Fruit fly (Drosophila melanogaster) whole organism, embryonic: Measurements from ENCODE around the gene CG4577.

Source experiments
- CG1024 ChIP-seq: fragments of 200-800 bp; sonication (Bioruptor generic); IDR thresholded peaks from 2 replicates; pipeline ENCODE4 v1.3.6; 2022; ENCODE audit warnings: missing biosample characterization, missing genetic modification characterization
- CG14014 ChIP-seq: fragments of 200-800 bp; sonication (Bioruptor generic); IDR thresholded peaks from 2 replicates; pipeline ENCODE4 v1.3.6; 2022; ENCODE audit warnings: missing biosample characterization, missing genetic modification characterization
- CG1603 ChIP-seq: fragments of 200-800 bp; sonication (Bioruptor generic); optimal IDR thresholded peaks from 2 replicates; lab custom pipeline; 2019; ENCODE audit warnings: missing biosample characterization, mild to moderate bottlenecking, missing genetic modification characterization, moderate library complexity
- CG16813 ChIP-seq: fragments of 200-800 bp; sonication (Bioruptor generic); IDR thresholded peaks from 3 replicates; pipeline ENCODE4 v1.3.6; 2022; ENCODE audit warnings: missing biosample characterization, missing genetic modification characterization; ENCODE audit not compliant: partially characterized antibody
- CG17802 ChIP-seq: fragments of 200-800 bp; sonication (Bioruptor generic); optimal IDR thresholded peaks from 2 replicates; lab custom pipeline; 2018; ENCODE audit warnings: missing biosample characterization, mild to moderate bottlenecking, missing genetic modification characterization, moderate library complexity
- CG17829 ChIP-seq: fragments of 200-800 bp; optimal IDR thresholded peaks from 2 replicates; lab custom pipeline; 2019; ENCODE audit warnings: missing biosample characterization, mild to moderate bottlenecking, missing genetic modification characterization, moderate library complexity
- CG18476 ChIP-seq: fragments of 200-800 bp; sonication (Bioruptor generic); optimal IDR thresholded peaks from 2 replicates; lab custom pipeline; 2016; ENCODE audit warnings: missing biosample characterization, mild to moderate bottlenecking, missing genetic modification characterization
- CG18764 ChIP-seq: fragments of 200-800 bp; sonication (Bioruptor generic); optimal IDR thresholded peaks from 3 replicates; lab custom pipeline; 2016; ENCODE audit warnings: missing biosample characterization, missing genetic modification characterization
- CG2129 ChIP-seq: fragments of 200-800 bp; sonication (Bioruptor generic); IDR thresholded peaks from 2 replicates; pipeline ENCODE4 v1.3.6; 2022; ENCODE audit warnings: missing biosample characterization, missing genetic modification characterization; ENCODE audit not compliant: partially characterized antibody
- CG3163 ChIP-seq: fragments of 200-800 bp; sonication (Bioruptor generic); optimal IDR thresholded peaks from 3 replicates; lab custom pipeline; 2016; ENCODE audit warnings: missing biosample characterization, missing genetic modification characterization
- CG33213 ChIP-seq: fragments of 200-800 bp; sonication (Bioruptor generic); optimal IDR thresholded peaks from 3 replicates; lab custom pipeline; 2016; ENCODE audit warnings: missing biosample characterization, missing genetic modification characterization
- CG34422 ChIP-seq: fragments of 200-800 bp; sonication (Bioruptor generic); IDR thresholded peaks from 3 replicates; pipeline ENCODE4 v1.3.6; 2022; ENCODE audit warnings: missing biosample characterization, missing genetic modification characterization
- CG4282 ChIP-seq: fragments of 200-800 bp; sonication (Bioruptor generic); optimal IDR thresholded peaks from 2 replicates; lab custom pipeline; 2016; ENCODE audit warnings: missing biosample characterization, missing genetic modification characterization
- CG4328 ChIP-seq: fragments of 200-800 bp; sonication (Bioruptor generic); optimal IDR thresholded peaks from 3 replicates; lab custom pipeline; 2017; ENCODE audit warnings: missing biosample characterization, missing genetic modification reagents, missing genetic modification characterization
- CG4617 ChIP-seq: fragments of 200-800 bp; sonication (Bioruptor generic); optimal IDR thresholded peaks from 3 replicates; lab custom pipeline; 2016; ENCODE audit warnings: missing biosample characterization, missing genetic modification characterization, borderline replicate concordance
- CG6175 ChIP-seq: fragments of 200-800 bp; sonication (Bioruptor generic); IDR thresholded peaks from 3 replicates; pipeline ENCODE4 v1.3.6; 2022; ENCODE audit warnings: missing biosample characterization, missing genetic modification characterization
- CG6654 ChIP-seq: fragments of 200-800 bp; sonication (Bioruptor generic); optimal IDR thresholded peaks from 2 replicates; lab custom pipeline; 2017; ENCODE audit warnings: missing biosample characterization, mild to moderate bottlenecking, missing genetic modification characterization
- CG8290 ChIP-seq, 3 experiments: fragments of 200-800 bp; sonication (Bioruptor generic); optimal IDR thresholded peaks; 2 replicates each; lab custom pipeline; 2016 to 2019; ENCODE audit warnings: missing biosample characterization in 3 of 3, missing genetic modification characterization in 3 of 3, mild to moderate bottlenecking in 2 of 3, moderate library complexity in 1 of 3
- ERR ChIP-seq: fragments of 200-800 bp; sonication (Bioruptor generic); optimal IDR thresholded peaks from 2 replicates; lab custom pipeline; 2016; ENCODE audit warnings: missing biosample characterization, missing genetic modification characterization
- HLHmδ ChIP-seq: fragments of 200-800 bp; sonication (Bioruptor generic); optimal IDR thresholded peaks from 2 replicates; lab custom pipeline; 2018; ENCODE audit warnings: missing biosample characterization, mild to moderate bottlenecking, missing genetic modification characterization, moderate library complexity
- Hr3 ChIP-seq: fragments of 200-800 bp; sonication (Bioruptor generic); optimal IDR thresholded peaks from 3 replicates; lab custom pipeline; 2016; ENCODE audit warnings: missing biosample characterization, missing genetic modification characterization
- Kr ChIP-seq: fragments of 200-800 bp; sonication (Bioruptor generic); optimal IDR thresholded peaks from 2 replicates; lab custom pipeline; 2017; ENCODE audit warnings: missing biosample characterization, mild to moderate bottlenecking, missing genetic modification characterization
- Lim3 ChIP-seq: fragments of 200-800 bp; sonication (Bioruptor generic); IDR thresholded peaks from 2 replicates; pipeline ENCODE4 v1.3.6; 2022; ENCODE audit warnings: missing biosample characterization, missing genetic modification characterization
- Oaz ChIP-seq: fragments of 200-800 bp; sonication (Bioruptor generic); IDR thresholded peaks from 2 replicates; pipeline ENCODE4 v1.3.6; 2022; ENCODE audit warnings: missing biosample characterization, missing genetic modification characterization
- PHDP ChIP-seq: fragments of 200-800 bp; sonication (Bioruptor generic); optimal IDR thresholded peaks from 3 replicates; lab custom pipeline; 2018; ENCODE audit warnings: missing biosample characterization, mild to moderate bottlenecking, missing genetic modification characterization, moderate library complexity
- Ravus ChIP-seq: fragments of 200-800 bp; sonication (Bioruptor generic); IDR thresholded peaks from 2 replicates; pipeline ENCODE4 v1.3.6; 2022; ENCODE audit warnings: missing biosample characterization, missing genetic modification characterization
- Spps ChIP-seq: fragments of 200-800 bp; sonication (Bioruptor generic); optimal IDR thresholded peaks from 2 replicates; lab custom pipeline; 2018; ENCODE audit warnings: missing biosample characterization, mild to moderate bottlenecking, missing genetic modification characterization
- Tbp ChIP-seq: fragments of >200 bp; optimal IDR thresholded peaks from 2 replicates; lab custom pipeline; 2018; ENCODE audit warnings: missing biosample characterization, missing genetic modification characterization
- al ChIP-seq: fragments of 200-800 bp; sonication (Bioruptor generic); IDR thresholded peaks from 2 replicates; pipeline ENCODE4 v1.3.6; 2022; ENCODE audit warnings: missing biosample characterization, missing genetic modification characterization
- ap ChIP-seq: fragments of 200-800 bp; sonication (Bioruptor generic); IDR thresholded peaks from 2 replicates; pipeline ENCODE4 v1.3.6; 2022; ENCODE audit warnings: missing biosample characterization, missing genetic modification characterization
- bcd ChIP-seq: fragments of 200-800 bp; sonication (Bioruptor generic); optimal IDR thresholded peaks from 2 replicates; lab custom pipeline; 2017; ENCODE audit warnings: missing biosample characterization, mild to moderate bottlenecking, missing genetic modification characterization
- bigmax ChIP-seq: fragments of 200-800 bp; sonication (Bioruptor generic); optimal IDR thresholded peaks from 2 replicates; lab custom pipeline; 2018; ENCODE audit warnings: missing biosample characterization, mild to moderate bottlenecking, missing genetic modification characterization
- cas ChIP-seq: fragments of 200-800 bp; sonication (Bioruptor generic); IDR thresholded peaks from 2 replicates; pipeline ENCODE4 v1.3.6; 2022; ENCODE audit warnings: missing biosample characterization, missing genetic modification characterization
- corto ChIP-seq: fragments of 200-800 bp; sonication (Bioruptor generic); optimal IDR thresholded peaks from 2 replicates; lab custom pipeline; 2016; ENCODE audit warnings: missing biosample characterization, mild to moderate bottlenecking, missing genetic modification characterization, moderate library complexity
- ewg ChIP-seq: fragments of 200-800 bp; sonication (Bioruptor generic); optimal IDR thresholded peaks from 3 replicates; lab custom pipeline; 2017; ENCODE audit warnings: mild to moderate bottlenecking, missing biosample characterization, missing genetic modification reagents, missing genetic modification characterization
- fd3F ChIP-seq: fragments of 200-800 bp; sonication (Bioruptor generic); optimal IDR thresholded peaks from 2 replicates; lab custom pipeline; 2018; ENCODE audit warnings: missing biosample characterization, mild to moderate bottlenecking, missing genetic modification characterization, moderate library complexity
- gem ChIP-seq: fragments of 200-800 bp; sonication (Bioruptor generic); optimal IDR thresholded peaks from 2 replicates; lab custom pipeline; 2019; ENCODE audit warnings: missing biosample characterization, mild to moderate bottlenecking, missing genetic modification characterization, moderate library complexity
- grn ChIP-seq: fragments of 200-800 bp; sonication (Bioruptor generic); optimal IDR thresholded peaks from 3 replicates; lab custom pipeline; 2017; ENCODE audit warnings: missing biosample characterization, missing genetic modification characterization
- gsb-n ChIP-seq: fragments of 200-800 bp; sonication (Bioruptor generic); optimal IDR thresholded peaks from 3 replicates; lab custom pipeline; 2018; ENCODE audit warnings: missing biosample characterization, mild to moderate bottlenecking, missing genetic modification characterization
- mirr ChIP-seq: fragments of 200-800 bp; sonication (Bioruptor generic); optimal IDR thresholded peaks from 3 replicates; lab custom pipeline; 2018; ENCODE audit warnings: missing biosample characterization, mild to moderate bottlenecking, missing genetic modification characterization
- nau ChIP-seq: fragments of 200-800 bp; sonication (Bioruptor generic); optimal IDR thresholded peaks from 3 replicates; lab custom pipeline; 2017; ENCODE audit warnings: missing biosample characterization, mild to moderate bottlenecking, missing genetic modification characterization, missing genetic modification reagents
- nerfin-2 ChIP-seq: fragments of 200-800 bp; sonication (Bioruptor generic); IDR thresholded peaks from 2 replicates; pipeline ENCODE4 v1.3.6; 2022; ENCODE audit warnings: missing biosample characterization, missing genetic modification characterization; ENCODE audit not compliant: partially characterized antibody
- otp ChIP-seq: fragments of 200-800 bp; sonication (Bioruptor generic); IDR thresholded peaks from 3 replicates; pipeline ENCODE4, ENCODE4 v1.3.6; 2022; ENCODE audit warnings: missing biosample characterization, missing genetic modification characterization
- p53 ChIP-seq: fragments of 200-800 bp; sonication (Bioruptor generic); optimal IDR thresholded peaks from 2 replicates; lab custom pipeline; 2016; ENCODE audit warnings: missing biosample characterization, missing genetic modification characterization
- ro ChIP-seq: fragments of 200-800 bp; sonication (Bioruptor generic); IDR thresholded peaks from 2 replicates; pipeline ENCODE4 v1.3.6; 2022; ENCODE audit warnings: missing biosample characterization, missing genetic modification characterization
- row ChIP-seq: fragments of 200-800 bp; sonication (Bioruptor generic); IDR thresholded peaks from 3 replicates; pipeline ENCODE4 v1.3.6; 2022; ENCODE audit warnings: missing biosample characterization, missing genetic modification characterization
- run ChIP-seq: fragments of 200-800 bp; sonication (Bioruptor generic); optimal IDR thresholded peaks from 3 replicates; lab custom pipeline; 2018; ENCODE audit warnings: missing biosample characterization, mild to moderate bottlenecking, missing genetic modification characterization
- sens ChIP-seq: fragments of 200-800 bp; sonication (Bioruptor generic); peaks from one replicate; lab custom pipeline; 2016; ENCODE audit warnings: missing biosample characterization, missing genetic modification characterization
- slbo ChIP-seq: fragments of 200-800 bp; sonication (Bioruptor generic); IDR thresholded peaks from 2 replicates; pipeline ENCODE4 v1.3.6; 2022; ENCODE audit warnings: missing biosample characterization, missing genetic modification characterization
- so ChIP-seq: fragments of 200-800 bp; sonication (Bioruptor generic); IDR thresholded peaks from 3 replicates; pipeline ENCODE4 v1.3.6; 2022; ENCODE audit warnings: missing biosample characterization, missing genetic modification characterization
- sr ChIP-seq: fragments of 200-800 bp; sonication (Bioruptor generic); IDR thresholded peaks from 3 replicates; pipeline ENCODE4 v1.3.6; 2022; ENCODE audit warnings: missing biosample characterization, missing genetic modification characterization
- wdn ChIP-seq: fragments of 200-800 bp; sonication (Bioruptor generic); IDR thresholded peaks from 2 replicates; pipeline ENCODE4 v1.3.6; 2022; ENCODE audit warnings: missing biosample characterization, missing genetic modification characterization

CG4577 gene

dm6 chr2L:1156592-1157249 lies 22.2 kb downstream of the CG4577 start (continued):
- TF ChIP-seq HLHmδ (GFP tag; lab: Kevin White, UChicago) (no peak), wdn (GFP tag; lab: Robert Waterston, UW) (no peak), sr (no peak), Lim3 (GFP tag; lab: Robert Waterston, UW) (no peak), Kr (GFP tag; lab: Kevin White, UChicago) (no peak), PHDP (peak; percentile 20), gem (tag; lab: Kevin White, UChicago) (no peak), Hr3 (GFP tag; lab: Kevin White, UChicago) (no peak), gsb-n (no peak), Spps (tag; lab: Kevin White, UChicago) (no peak), cas (GFP tag; lab: Robert Waterston, UW) (no peak), CG18476 (GFP tag; lab: Kevin White, UChicago) (no peak), CG4328 (GFP tag; lab: Kevin White, UChicago) (no peak), row (GFP tag; lab: Robert Waterston, UW) (peak; percentile 41; the same call in 2 of the 3 replicates), Oaz (GFP tag; lab: Robert Waterston, UW) (no peak), CG18764 (GFP tag; lab: Kevin White, UChicago) (no peak), ERR (GFP tag; lab: Kevin White, UChicago) (no peak), fd3F (no peak), CG1603 (tag; lab: Kevin White, UChicago) (peak; percentile 25), CG17829 (tag; lab: Kevin White, UChicago) (no peak), CG1024 (GFP tag; lab: Robert Waterston, UW) (no peak), nerfin-2 (GFP tag; lab: Robert Waterston, UW) (no peak), corto (GFP tag; lab: Kevin White, UChicago) (no peak), CG16813 (GFP tag; lab: Robert Waterston, UW) (no peak), Ravus (no peak), CG4282 (no peak), p53 (GFP tag; lab: Kevin White, UChicago) (no peak), Tbp (GFP tag; lab: Kevin White, UChicago) (no peak), CG2129 (GFP tag; lab: Robert Waterston, UW) (no peak), CG4617 (GFP tag; lab: Kevin White, UChicago) (no peak), CG8290 (GFP tag; optimal IDR thresholded peaks at IDR 0.05; lab: Kevin White, UChicago) (no peak), CG8290 (tag; optimal IDR thresholded peaks at IDR 0.05; lab: Kevin White, UChicago) (no peak), sens (GFP tag; lab: Kevin White, UChicago) (peak; percentile 47), bigmax (no peak), ewg (GFP tag; lab: Kevin White, UChicago) (no peak), ap (no peak)

DNA sequence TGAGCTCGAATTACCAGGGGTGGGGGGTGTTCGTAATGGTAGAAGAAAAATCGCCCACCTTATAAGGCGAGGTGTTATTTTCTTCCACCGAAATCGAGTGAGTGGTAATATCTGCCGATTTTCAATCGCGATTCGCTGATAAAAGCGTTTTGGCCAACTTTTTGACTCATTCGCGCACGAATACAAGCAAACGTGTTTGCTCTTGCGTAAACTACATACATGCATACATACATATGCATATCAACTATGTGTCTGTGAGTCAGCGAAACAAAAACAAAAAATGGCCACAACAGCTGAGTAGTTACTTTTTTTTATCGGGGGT lies 22.8 kb downstream of the CG4577 start:
- TF ChIP-seq al (GFP tag; lab: Robert Waterston, UW), result no peak
- no peak for TF ChIP-seq CG6654 (GFP tag; lab: Kevin White, UChicago)
- no peak for TF ChIP-seq CG34422
- peak; percentile 60 for TF ChIP-seq sens (GFP tag; lab: Kevin White, UChicago)
- no peak for TF ChIP-seq CG33213 (GFP tag; lab: Kevin White, UChicago)
- TF ChIP-seq Spps (tag; lab: Kevin White, UChicago), result no peak
- TF ChIP-seq otp (GFP tag; lab: Robert Waterston, UW), result no peak
- 0 out of 2 replicates have a peak, but pooled peaks have one; percentile 8 for TF ChIP-seq slbo (GFP tag; lab: Robert Waterston, UW)
- no peak for TF ChIP-seq ro
- no peak for TF ChIP-seq CG14014
- no peak for TF ChIP-seq bcd
- peak; percentile 33 for TF ChIP-seq mirr
- TF ChIP-seq CG17802, result no peak
- TF ChIP-seq run (tag; lab: Kevin White, UChicago), result no peak
- no peak for TF ChIP-seq CG3163 (GFP tag; lab: Kevin White, UChicago)
- no peak for TF ChIP-seq CG6175 (GFP tag; lab: Robert Waterston, UW)
- TF ChIP-seq bigmax, result no peak
- TF ChIP-seq so, result 0 out of 3 replicates have a peak, but pooled peaks have one; percentile 20
- TF ChIP-seq nau, result no peak
- peak; percentile 80 for TF ChIP-seq grn
